Fruit fly (Drosophila melanogaster): Measurements from ENCODE around the gene CG13312.

Gene CG13312

dm6 chr3L:8770616-8771229, 36.3 kb downstream of the CG13312 start:
- TF ChIP-seq ttk (optimal IDR thresholded peaks at IDR 0.05): no peak
- TF ChIP-seq h (optimal IDR thresholded peaks at IDR 0.05): no peak
- no peak for TF ChIP-seq Sin3A (optimal IDR thresholded peaks at IDR 0.05)
- TF ChIP-seq insv (optimal IDR thresholded peaks at IDR 0.05): no peak
- TF ChIP-seq Myc (optimal IDR thresholded peaks at IDR 0.05): no peak
- TF ChIP-seq psq (optimal IDR thresholded peaks at IDR 0.05): no peak

- TF ChIP-seq insv (optimal IDR thresholded peaks at IDR 0.05): no peak
- no peak for TF ChIP-seq ttk (optimal IDR thresholded peaks at IDR 0.05)
- no peak for TF ChIP-seq psq (optimal IDR thresholded peaks at IDR 0.05)
- no peak for TF ChIP-seq h (optimal IDR thresholded peaks at IDR 0.05)
Measured at dm6 chr3L:8767876-8768275, 39.1 kb downstream of the CG13312 start.

dm6 chr3L:8765969-8766538, 41.0 kb downstream of the CG13312 start:
- TF ChIP-seq Myc (optimal IDR thresholded peaks at IDR 0.05) (no peak), h (optimal IDR thresholded peaks at IDR 0.05) (no peak), Sin3A (optimal IDR thresholded peaks at IDR 0.05) (no peak), insv (optimal IDR thresholded peaks at IDR 0.05) (no peak), psq (optimal IDR thresholded peaks at IDR 0.05) (no peak), ttk (optimal IDR thresholded peaks at IDR 0.05) (no peak)

- TF ChIP-seq ttk (optimal IDR thresholded peaks at IDR 0.05) (no peak), Myc (optimal IDR thresholded peaks at IDR 0.05) (no peak), psq (optimal IDR thresholded peaks at IDR 0.05) (no peak), Sin3A (optimal IDR thresholded peaks at IDR 0.05) (no peak), h (optimal IDR thresholded peaks at IDR 0.05) (no peak), insv (optimal IDR thresholded peaks at IDR 0.05) (no peak)
Measured at dm6 chr3L:8765493-8765892, 41.5 kb downstream of the CG13312 start.

- TF ChIP-seq ttk (optimal IDR thresholded peaks at IDR 0.05) (no peak), insv (optimal IDR thresholded peaks at IDR 0.05) (no peak), Sin3A (optimal IDR thresholded peaks at IDR 0.05) (no peak), Myc (optimal IDR thresholded peaks at IDR 0.05) (no peak), psq (optimal IDR thresholded peaks at IDR 0.05) (no peak), h (optimal IDR thresholded peaks at IDR 0.05) (no peak)
Measured at dm6 chr3L:8763794-8764193, 43.2 kb downstream of the CG13312 start.

dm6 chr3L:8763037-8763454, 44.0 kb downstream of the CG13312 start:
- no peak for TF ChIP-seq Sin3A (optimal IDR thresholded peaks at IDR 0.05)
- TF ChIP-seq ttk (optimal IDR thresholded peaks at IDR 0.05): no peak
- TF ChIP-seq Myc (optimal IDR thresholded peaks at IDR 0.05): no peak
- TF ChIP-seq h (optimal IDR thresholded peaks at IDR 0.05): no peak
- no peak for TF ChIP-seq insv (optimal IDR thresholded peaks at IDR 0.05)
- no peak for TF ChIP-seq psq (optimal IDR thresholded peaks at IDR 0.05)
